Worm (Caenorhabditis elegans): ENCODE measurements around the gene M163.10.

Gene M163.10

DNA sequence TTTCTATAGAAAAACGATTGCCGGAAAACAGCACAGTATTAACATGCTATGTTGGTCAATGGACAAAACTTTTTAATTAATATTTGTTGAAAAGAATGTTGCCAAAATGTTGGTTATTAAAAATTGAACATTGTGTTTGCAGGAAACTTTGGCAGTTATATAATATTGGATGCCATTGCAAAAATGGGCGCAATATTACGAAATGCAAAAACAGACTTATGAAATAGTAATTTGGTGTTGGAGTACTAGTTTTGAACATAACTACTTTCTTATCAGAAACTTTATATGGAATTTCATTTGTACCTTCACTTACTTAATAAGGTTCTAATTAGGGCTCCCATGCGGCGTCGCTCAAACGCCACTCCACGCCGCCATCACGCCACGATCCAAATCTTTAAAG lies 39.6 kb downstream of the M163.10 start:
- TF ChIP-seq ref-2 (tag; optimal IDR thresholded peaks at IDR 0.05) (no peak), hlh-13 (GFP tag; optimal IDR thresholded peaks at IDR 0.05) (no peak), fkh-10 (GFP tag; optimal IDR thresholded peaks at IDR 0.05) (no peak), pat-9 (tag; optimal IDR thresholded peaks at IDR 0.05) (no peak), C08G9.2 (tag; optimal IDR thresholded peaks at IDR 0.05) (no peak), ceh-9 (tag; optimal IDR thresholded peaks at IDR 0.05) (no peak), mec-3 (tag; optimal IDR thresholded peaks at IDR 0.05; ENCODE audit: borderline replicate concordance) (no peak), unc-55 (GFP tag; optimal IDR thresholded peaks at IDR 0.05) (no peak), fkh-6 (tag; optimal IDR thresholded peaks at IDR 0.05) (no peak), eyg-1 (tag; optimal IDR thresholded peaks at IDR 0.05) (no peak), tbx-7 (tag; optimal IDR thresholded peaks at IDR 0.05) (no peak), K09A11.1 (tag; optimal IDR thresholded peaks at IDR 0.05; ENCODE audit: insufficient read depth) (no peak), pha-2 (tag; optimal IDR thresholded peaks at IDR 0.05) (no peak), unc-3 (GFP tag; conservative IDR thresholded peaks at IDR 0.05) (no peak), unc-3 (tag; optimal IDR thresholded peaks at IDR 0.05) (no peak)

DNA sequence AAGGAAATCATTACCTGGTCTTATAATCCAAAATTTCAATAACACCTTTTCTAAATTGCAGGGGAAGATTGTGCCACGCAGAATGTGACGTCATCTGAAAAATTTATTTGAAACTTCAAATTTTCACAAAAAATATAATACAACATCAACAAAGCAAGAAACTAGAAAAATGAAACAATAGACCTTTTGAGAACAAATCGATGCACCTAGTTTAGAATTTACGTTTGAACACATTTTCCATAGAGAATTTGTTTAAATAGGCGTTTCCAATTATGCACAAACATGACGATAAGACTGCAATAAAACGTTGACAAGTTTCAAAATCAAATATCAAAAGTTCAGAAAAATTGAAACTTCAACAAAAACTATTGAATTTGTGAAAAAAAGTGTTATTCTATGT lies 42.0 kb downstream of the M163.10 start, which contains the start of gene fbxa-141:
TSS of gene fbxa-141 (minus strand) at position 101 of the 400 bp plus-strand sequence.
- TF ChIP-seq ama-1 (optimal IDR thresholded peaks at IDR 0.05): no peak
- TF ChIP-seq pax-1 (tag; optimal IDR thresholded peaks at IDR 0.05): no peak

DNA sequence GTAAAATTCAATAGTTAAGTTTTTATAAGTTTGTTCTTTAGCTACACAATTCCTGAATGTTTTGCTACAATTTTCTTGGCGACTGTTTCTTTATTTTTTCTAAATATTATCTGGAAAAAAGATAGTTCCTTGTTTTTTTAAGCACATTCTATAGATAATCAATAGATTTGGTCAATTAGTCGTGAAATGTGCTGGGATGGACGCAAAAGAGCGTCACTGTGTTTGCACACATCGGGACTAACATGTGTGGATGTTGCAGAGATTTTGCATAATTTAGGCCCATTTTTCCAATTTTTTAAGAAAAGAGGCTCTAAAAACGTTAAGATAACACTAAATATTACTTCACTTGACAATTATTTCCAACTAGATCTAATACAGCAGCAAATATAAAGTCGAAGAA lies 42.7 kb downstream of the M163.10 start:
- TF ChIP-seq hlh-15 (tag; optimal IDR thresholded peaks at IDR 0.05): no peak
- TF ChIP-seq ceh-48 (tag; optimal IDR thresholded peaks at IDR 0.05): peak; percentile 95
- no peak for TF ChIP-seq ztf-16 (tag; optimal IDR thresholded peaks at IDR 0.05)
- TF ChIP-seq ttx-3 (tag; optimal IDR thresholded peaks at IDR 0.05): peak; percentile 32
- TF ChIP-seq unc-42 (tag; optimal IDR thresholded peaks at IDR 0.05): peak; percentile 77
- TF ChIP-seq sdc-2 (tag; optimal IDR thresholded peaks at IDR 0.05): peak; percentile 24

DNA sequence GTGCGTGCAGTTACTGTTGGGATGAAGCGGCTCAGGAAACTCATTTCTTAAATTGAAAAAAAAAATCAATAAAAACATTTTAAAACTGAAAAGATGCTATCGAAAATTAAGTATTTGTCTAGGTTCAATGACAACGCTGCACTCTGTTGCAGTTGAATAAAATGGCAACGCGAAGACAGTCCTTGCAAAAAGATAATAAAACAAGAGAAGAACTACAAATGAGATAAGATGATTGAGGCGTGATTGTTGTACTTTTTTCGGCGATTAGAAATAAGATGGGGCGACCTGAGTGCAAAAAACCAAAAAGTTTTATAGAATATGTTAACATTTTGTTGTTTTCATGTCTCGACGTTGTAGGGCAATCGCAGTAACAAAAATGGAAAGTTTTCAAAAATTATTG lies 44.2 kb downstream of the M163.10 start, which contains the start of gene gcsh-1:
TSS of gene gcsh-1 (minus strand) at position 46 of the 400 bp plus-strand sequence.
- TF ChIP-seq elt-2 (tag; optimal IDR thresholded peaks at IDR 0.05) (peak; percentile 53), ceh-22 (tag; optimal IDR thresholded peaks at IDR 0.05) (no peak)

DNA sequence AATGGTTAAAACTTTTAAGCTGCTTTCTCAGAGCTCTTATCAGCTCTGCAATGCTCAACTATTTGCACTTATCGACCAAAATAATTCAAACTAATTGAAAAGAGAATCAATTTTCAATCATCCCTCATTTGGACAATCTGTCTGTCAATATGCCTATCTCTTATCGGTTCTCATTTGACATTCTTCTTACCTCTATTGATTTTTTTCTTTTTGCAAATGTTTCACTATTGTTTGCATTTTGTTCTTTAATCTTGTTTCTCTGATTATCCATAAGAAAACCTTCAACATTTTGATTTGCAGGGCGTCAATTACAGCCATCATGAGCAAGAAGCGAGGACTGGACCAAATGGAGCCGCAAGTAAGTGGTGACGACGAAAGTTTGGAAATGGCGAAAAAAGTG lies 45.8 kb downstream of the M163.10 start, which contains the start of gene D1025.10:
TSS of gene D1025.10 (plus strand) at position 301 of the 400 bp plus-strand sequence.
- TF ChIP-seq pha-4 (tag; optimal IDR thresholded peaks at IDR 0.05) (no peak), lim-6 (tag; optimal IDR thresholded peaks at IDR 0.05) (no peak), ceh-19 (GFP tag; optimal IDR thresholded peaks at IDR 0.05) (no peak), ceh-18 (tag; optimal IDR thresholded peaks at IDR 0.05) (no peak), fkh-6 (tag; optimal IDR thresholded peaks at IDR 0.05) (no peak), pat-9 (tag; optimal IDR thresholded peaks at IDR 0.05) (no peak), ztf-16 (tag; optimal IDR thresholded peaks at IDR 0.05) (no peak), tbx-2 (tag; optimal IDR thresholded peaks at IDR 0.05) (no peak), npax-4 (tag; optimal IDR thresholded peaks at IDR 0.05) (no peak), nhr-11 (tag; optimal IDR thresholded peaks at IDR 0.05) (no peak), pax-1 (tag; optimal IDR thresholded peaks at IDR 0.05) (no peak)

DNA sequence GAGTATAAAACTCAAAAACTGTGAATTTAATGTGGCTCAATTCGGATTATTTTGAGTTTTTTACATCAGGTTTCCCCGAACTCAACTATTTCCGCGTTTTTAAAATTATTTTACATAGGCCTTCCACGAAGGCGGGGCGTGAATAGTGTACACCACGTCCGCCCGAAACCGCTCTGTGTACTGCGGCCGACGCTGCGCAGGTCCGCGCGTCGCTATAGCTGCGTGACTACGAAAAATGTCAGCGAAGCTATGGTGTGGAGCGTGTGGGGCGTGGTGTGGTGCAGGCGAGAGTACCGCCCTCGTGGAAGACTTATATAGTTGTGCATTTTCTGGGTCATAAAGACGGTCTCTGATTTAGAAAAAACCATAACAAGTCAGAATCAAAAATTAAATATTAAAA lies 47.1 kb downstream of the M163.10 start:
- TF ChIP-seq unc-86 (tag; optimal IDR thresholded peaks at IDR 0.05): no peak

DNA sequence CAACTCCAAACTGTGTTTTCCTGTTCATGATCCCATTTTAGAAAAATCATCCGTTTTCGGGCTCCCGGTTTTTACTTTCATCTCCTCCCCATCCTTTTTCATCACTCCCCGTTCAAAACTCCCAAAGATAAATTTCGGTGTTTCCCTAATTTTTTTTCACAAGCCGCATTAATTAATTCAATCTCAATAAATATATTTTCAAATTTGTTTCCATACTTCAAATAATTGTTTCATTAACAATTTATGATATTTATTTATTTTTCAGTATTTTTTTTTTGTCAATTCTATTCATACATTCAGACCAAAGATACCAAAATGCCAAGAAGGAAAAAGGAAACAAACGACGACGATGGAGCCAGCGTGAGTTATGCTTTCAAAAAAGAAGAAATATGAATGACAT lies 49.7 kb downstream of the M163.10 start, which contains the start of gene D1025.1:
TSS of gene D1025.1 (plus strand) at position 301 of the 400 bp plus-strand sequence.
- TF ChIP-seq pqm-1 (tag; optimal IDR thresholded peaks at IDR 0.05) (no peak), gmeb-2 (tag; optimal IDR thresholded peaks at IDR 0.05) (no peak)
